Fruit fly (Drosophila melanogaster): ENCODE results near the gene CG7208.

Gene CG7208

DNA sequence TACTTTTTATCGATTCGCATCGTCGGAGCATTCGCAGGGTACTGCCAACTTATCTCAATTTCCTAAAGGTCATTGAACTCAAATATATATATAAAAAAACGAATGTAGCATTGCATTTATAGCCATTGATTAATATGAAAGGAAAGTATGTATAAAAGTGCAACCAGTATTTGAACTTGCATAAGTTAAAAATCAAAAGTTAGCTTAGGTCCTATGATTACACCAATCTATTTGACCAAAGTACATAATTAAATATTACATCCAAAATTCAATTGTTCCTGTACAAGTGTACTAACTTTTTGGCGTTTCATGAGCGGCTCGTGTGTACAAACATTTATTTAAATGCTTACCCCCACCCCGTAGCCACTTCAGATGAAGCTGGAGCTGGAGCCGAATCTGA, 28.1 kb downstream of the CG7208 start:
- TF ChIP-seq spab (GFP tag; optimal IDR thresholded peaks at IDR 0.05) = peak; percentile 13
- peak; percentile 54 for TF ChIP-seq Sox14 (GFP tag; optimal IDR thresholded peaks at IDR 0.05)
- peak; percentile 49 for TF ChIP-seq OdsH (GFP tag; optimal IDR thresholded peaks at IDR 0.05)
- no peak for TF ChIP-seq Hr38 (GFP tag; optimal IDR thresholded peaks at IDR 0.05)
- TF ChIP-seq topi (GFP tag; optimal IDR thresholded peaks at IDR 0.05) = peak; percentile 67
- no peak for TF ChIP-seq CG16779 (tag; optimal IDR thresholded peaks at IDR 0.05)
- no peak for TF ChIP-seq vri (GFP tag; optimal IDR thresholded peaks at IDR 0.05)
- peak; percentile 55 for TF ChIP-seq pdm3 (GFP tag; optimal IDR thresholded peaks at IDR 0.05)
- TF ChIP-seq CG34406 (GFP tag; optimal IDR thresholded peaks at IDR 0.05) = peak; percentile 55
- no peak for TF ChIP-seq CG11294 (GFP tag; IDR thresholded peaks at IDR 0.05)
- no peak for TF ChIP-seq CG9139 (GFP tag; optimal IDR thresholded peaks at IDR 0.05)
- TF ChIP-seq CG10669 (GFP tag; optimal IDR thresholded peaks at IDR 0.05) = no peak
- peak; percentile 60 for TF ChIP-seq lz (GFP tag; optimal IDR thresholded peaks at IDR 0.05)
- no peak for TF ChIP-seq Eip93F (GFP tag; optimal IDR thresholded peaks at IDR 0.05)
- TF ChIP-seq Sox15 (GFP tag; optimal IDR thresholded peaks at IDR 0.05) = peak; percentile 46
- TF ChIP-seq Hr39 (GFP tag; optimal IDR thresholded peaks at IDR 0.05) = peak; percentile 47
- TF ChIP-seq CG11762 (GFP tag; optimal IDR thresholded peaks at IDR 0.05; ENCODE audit: insufficient read depth) = no peak
- peak; percentile 59 for TF ChIP-seq Smox (GFP tag; optimal IDR thresholded peaks at IDR 0.05)
- peak; percentile 32 for TF ChIP-seq CG11902 (GFP tag; optimal IDR thresholded peaks at IDR 0.05)
- no peak for TF ChIP-seq Lpt (GFP tag; optimal IDR thresholded peaks at IDR 0.05)
- TF ChIP-seq fkh (GFP tag; optimal IDR thresholded peaks at IDR 0.05) = no peak
- no peak for TF ChIP-seq CG1621 (tag; optimal IDR thresholded peaks at IDR 0.05)
- no peak for TF ChIP-seq CG6808 (GFP tag; optimal IDR thresholded peaks at IDR 0.05)
- TF ChIP-seq CG4318 (GFP tag; optimal IDR thresholded peaks at IDR 0.05) = no peak
- peak; percentile 6 to 34 for TF ChIP-seq ss (GFP tag; optimal IDR thresholded peaks at IDR 0.05)
- peak; percentile 64 for TF ChIP-seq Met (GFP tag; optimal IDR thresholded peaks at IDR 0.05)
- TF ChIP-seq svp (GFP tag) = peak; percentile 81
- TF ChIP-seq esn (GFP tag; optimal IDR thresholded peaks at IDR 0.05) = peak; percentile 74
- TF ChIP-seq Eip75B (GFP tag; optimal IDR thresholded peaks at IDR 0.05) = peak; percentile 30
- no peak for TF ChIP-seq fd85E (GFP tag; optimal IDR thresholded peaks at IDR 0.05)
- TF ChIP-seq CG3032 (tag; optimal IDR thresholded peaks at IDR 0.05) = peak; percentile 77
- TF ChIP-seq net (GFP tag; optimal IDR thresholded peaks at IDR 0.05) = peak; percentile 20
- peak; percentile 45 for TF ChIP-seq CG32006 (GFP tag; optimal IDR thresholded peaks at IDR 0.05)
- TF ChIP-seq CG31627 (GFP tag; optimal IDR thresholded peaks at IDR 0.05) = peak; percentile 50
- peak; percentile 31 for TF ChIP-seq Sox102F (GFP tag; optimal IDR thresholded peaks at IDR 0.05)
- no peak for TF ChIP-seq CG6276 (GFP tag; optimal IDR thresholded peaks at IDR 0.05)
- TF ChIP-seq CG8319 (GFP tag; optimal IDR thresholded peaks at IDR 0.05) = no peak
- TF ChIP-seq fd59A (GFP tag; optimal IDR thresholded peaks at IDR 0.05) = peak; percentile 36
- no peak for TF ChIP-seq dac (GFP tag; optimal IDR thresholded peaks at IDR 0.05)
- no peak for TF ChIP-seq Gug (GFP tag; IDR thresholded peaks at IDR 0.05)
- no peak for TF ChIP-seq CG15336 (GFP tag; IDR thresholded peaks at IDR 0.05)
- TF ChIP-seq Ets21C (GFP tag; optimal IDR thresholded peaks at IDR 0.05) = peak; percentile 27
- TF ChIP-seq CG6163 (GFP tag; IDR thresholded peaks at IDR 0.05) = no peak
- TF ChIP-seq Blimp-1 (GFP tag; optimal IDR thresholded peaks at IDR 0.05) = no peak
- TF ChIP-seq CG3919 (GFP tag; optimal IDR thresholded peaks at IDR 0.05) = peak; percentile 33
- TF ChIP-seq eg (GFP tag; IDR thresholded peaks at IDR 0.05) = no peak
- TF ChIP-seq CG8119 (GFP tag; IDR thresholded peaks at IDR 0.05) = no peak
- TF ChIP-seq CG6854 (GFP tag; optimal IDR thresholded peaks at IDR 0.05) = no peak
- no peak for TF ChIP-seq CG7368 (GFP tag; optimal IDR thresholded peaks at IDR 0.05)
- TF ChIP-seq Ets96B (tag; optimal IDR thresholded peaks at IDR 0.05) = peak; percentile 26
- TF ChIP-seq cyc (GFP tag; optimal IDR thresholded peaks at IDR 0.05) = peak; percentile 45
- TF ChIP-seq achi (GFP tag; optimal IDR thresholded peaks at IDR 0.05) = peak; percentile 40
- TF ChIP-seq salr (GFP tag; optimal IDR thresholded peaks at IDR 0.05) = peak in 1 of 2 experiments; percentile 36
